Worm (Caenorhabditis elegans): ENCODE results near the gene ctsa-4.1.

ce11 chrII:6365237-6365815 lies 1.5 kb upstream of the ctsa-4.1 start, which contains the start of the genes ani-2 and clec-88:
- TF ChIP-seq ZK546.5 (tag; optimal IDR thresholded peaks at IDR 0.05) (no peak), lin-39 (tag; optimal IDR thresholded peaks at IDR 0.05) (no peak), R02D3.7 (tag; optimal IDR thresholded peaks at IDR 0.05) (no peak), egl-5 (tag; optimal IDR thresholded peaks at IDR 0.05) (no peak), sea-2 (GFP tag; optimal IDR thresholded peaks at IDR 0.05) (no peak), unc-62 (GFP tag; optimal IDR thresholded peaks at IDR 0.05) (no peak), elt-3 (tag; optimal IDR thresholded peaks at IDR 0.05) (no peak), fos-1 (tag; optimal IDR thresholded peaks at IDR 0.05) (no peak), unc-39 (tag; optimal IDR thresholded peaks at IDR 0.05) (no peak), nhr-11 (tag; optimal IDR thresholded peaks at IDR 0.05) (no peak), nhr-77 (tag; optimal IDR thresholded peaks at IDR 0.05) (no peak)

All from whole organism, L3 larva.